Fruit fly (Drosophila melanogaster) whole organism, pupa: Measurements from ENCODE around the gene Sgt.

Source experiments
- CG12605 ChIP-seq: fragments of 200-800 bp; sonication (Bioruptor generic); IDR thresholded peaks from 2 replicates; pipeline ENCODE4 v1.3.6; 2022; ENCODE audit warnings: missing biosample characterization, missing genetic modification characterization
- CG15710 ChIP-seq: fragments of 200-800 bp; sonication (Bioruptor generic); optimal IDR thresholded peaks from 2 replicates; lab custom pipeline; 2018; ENCODE audit warnings: missing biosample characterization, mild to moderate bottlenecking, missing genetic modification characterization, moderate library complexity
- CG4496 ChIP-seq: fragments of 200-800 bp; sonication (Bioruptor generic); IDR thresholded peaks from 3 replicates; pipeline ENCODE4 v1.3.6; 2022; ENCODE audit warnings: missing biosample characterization, missing genetic modification characterization
- CG8159 ChIP-seq: fragments of 200-800 bp; sonication (Bioruptor generic); optimal IDR thresholded peaks from 3 replicates; lab custom pipeline; 2018; ENCODE audit warnings: missing biosample characterization, mild to moderate bottlenecking, missing genetic modification characterization, moderate library complexity
- EcR ChIP-seq: fragments of 200-800 bp; sonication (Bioruptor generic); optimal IDR thresholded peaks from 3 replicates; lab custom pipeline; 2019; ENCODE audit warnings: missing biosample characterization, missing genetic modification characterization, mild to moderate bottlenecking, moderate library complexity, missing genetic modification reagents

dm6 chr2L:17495759-17496158 lies 24.4 kb downstream of the Sgt start:
- TF ChIP-seq CG12605 (GFP tag; lab: Robert Waterston, UW), result no peak
- no peak for TF ChIP-seq CG4496
- no peak for TF ChIP-seq EcR (GFP tag; lab: Kevin White, UChicago)
- no peak for TF ChIP-seq CG15710 (tag; lab: Kevin White, UChicago)
- no peak for TF ChIP-seq CG8159 (tag; lab: Kevin White, UChicago)
